Fruit fly (Drosophila melanogaster) whole organism, embryonic: ENCODE measurements around the gene HP1c.
A peak's percentile ranks its signal among the peaks of the same experiment; 100 is the strongest.

Experiments
- B-H2 ChIP-seq: fragments of 200-800 bp; sonication (Bioruptor generic); optimal IDR thresholded peaks from 2 replicates; lab custom pipeline; 2018; ENCODE audit warnings: missing biosample characterization, mild to moderate bottlenecking, missing genetic modification characterization
- CG11456 ChIP-seq: fragments of 200-800 bp; sonication (Bioruptor generic); IDR thresholded peaks from 3 replicates; pipeline ENCODE4 v1.3.6; 2022; ENCODE audit warnings: missing biosample characterization, missing genetic modification characterization
- CG12104 ChIP-seq: fragments of 200-800 bp; sonication (Bioruptor generic); optimal IDR thresholded peaks from 3 replicates; lab custom pipeline; 2016; ENCODE audit warnings: missing biosample characterization, missing genetic modification characterization
- CG12155 ChIP-seq: fragments of 200-800 bp; sonication (Bioruptor generic); optimal IDR thresholded peaks from 3 replicates; lab custom pipeline; 2016; ENCODE audit warnings: missing biosample characterization, missing genetic modification characterization
- CG1233 ChIP-seq: fragments of 200-800 bp; sonication (Bioruptor generic); optimal IDR thresholded peaks from 4 replicates; lab custom pipeline; 2018; ENCODE audit warnings: missing biosample characterization, mild to moderate bottlenecking, missing genetic modification characterization
- CG17612 ChIP-seq: fragments of 200-800 bp; sonication (Bioruptor generic); IDR thresholded peaks from 2 replicates; pipeline ENCODE4 v1.3.6; 2022; ENCODE audit warnings: missing biosample characterization, missing genetic modification characterization
- CG18262 ChIP-seq: fragments of 200-800 bp; optimal IDR thresholded peaks from 3 replicates; lab custom pipeline; 2019; ENCODE audit warnings: missing biosample characterization, mild to moderate bottlenecking, missing genetic modification characterization, moderate library complexity
- CG1832 ChIP-seq: fragments of 200-800 bp; sonication (Bioruptor generic); optimal IDR thresholded peaks from 2 replicates; lab custom pipeline; 2017; ENCODE audit warnings: missing biosample characterization, mild to moderate bottlenecking, missing genetic modification characterization, inconsistent platforms
- CG2678 ChIP-seq: fragments of 200-800 bp; sonication (Bioruptor generic); optimal IDR thresholded peaks from 3 replicates; lab custom pipeline; 2019; ENCODE audit warnings: missing biosample characterization, mild to moderate bottlenecking, missing genetic modification characterization, moderate library complexity
- CG31224 ChIP-seq: fragments of 200-800 bp; sonication (Bioruptor generic); IDR thresholded peaks from 2 replicates; pipeline ENCODE4 v1.3.6; 2022; ENCODE audit warnings: missing biosample characterization, missing genetic modification characterization
- CG32767 ChIP-seq: fragments of 200-800 bp; sonication (Bioruptor generic); IDR thresholded peaks from 2 replicates; pipeline ENCODE4 v1.3.6; 2022; ENCODE audit warnings: missing biosample characterization, missing genetic modification characterization
- CG4282 ChIP-seq: fragments of 200-800 bp; sonication (Bioruptor generic); optimal IDR thresholded peaks from 2 replicates; lab custom pipeline; 2016; ENCODE audit warnings: missing biosample characterization, missing genetic modification characterization
- CkIIα-i1 ChIP-seq: fragments of 200-800 bp; sonication (Bioruptor generic); IDR thresholded peaks from 2 replicates; pipeline ENCODE4 v1.3.6; 2022; ENCODE audit warnings: missing biosample characterization, missing genetic modification characterization
- Dref ChIP-seq: fragments of 200-800 bp; sonication (Bioruptor generic); IDR thresholded peaks from 2 replicates; pipeline ENCODE4 v1.3.6; 2022; ENCODE audit warnings: missing biosample characterization, missing genetic modification characterization
- Gug ChIP-seq: fragments of 200-800 bp; sonication (Bioruptor generic); IDR thresholded peaks from 4 replicates; pipeline ENCODE4 v1.3.6; 2022; ENCODE audit warnings: missing biosample characterization, missing genetic modification characterization
- Lim3 ChIP-seq: fragments of 200-800 bp; sonication (Bioruptor generic); IDR thresholded peaks from 2 replicates; pipeline ENCODE4 v1.3.6; 2022; ENCODE audit warnings: missing biosample characterization, missing genetic modification characterization
- NC2α ChIP-seq: fragments of 200-800 bp; sonication (Bioruptor generic); optimal IDR thresholded peaks from 2 replicates; lab custom pipeline; 2016; ENCODE audit warnings: missing biosample characterization, missing genetic modification characterization
- Rfx ChIP-seq: fragments of 200-800 bp; sonication (Bioruptor generic); IDR thresholded peaks from 2 replicates; pipeline ENCODE4 v1.3.6; 2022; ENCODE audit warnings: missing biosample characterization, missing genetic modification characterization
- Xbp1 ChIP-seq: fragments of 200-800 bp; sonication (Bioruptor generic); optimal IDR thresholded peaks from 3 replicates; lab custom pipeline; 2016; ENCODE audit warnings: missing biosample characterization, mild to moderate bottlenecking, missing genetic modification characterization
- fru ChIP-seq: fragments of >200 bp; optimal IDR thresholded peaks from 2 replicates; lab custom pipeline; 2017
- ind ChIP-seq: fragments of 200-800 bp; sonication (Bioruptor generic); optimal IDR thresholded peaks from 3 replicates; lab custom pipeline; 2016; ENCODE audit warnings: missing biosample characterization, missing genetic modification characterization
- kni ChIP-seq: fragments of 200-800 bp; sonication (Bioruptor generic); optimal IDR thresholded peaks from 3 replicates; lab custom pipeline; 2017; ENCODE audit warnings: mild to moderate bottlenecking, missing biosample characterization, missing genetic modification reagents, missing genetic modification characterization
- lola ChIP-seq, 3 experiments: fragments of >200 bp in 2 of 3; fragments of 200-800 bp in 1 of 3; sonication (Bioruptor generic) in 1 of 3; optimal IDR thresholded peaks; 2 replicates each; lab custom pipeline; 2017 to 2019; ENCODE audit warnings: missing biosample characterization in 3 of 3, missing genetic modification characterization in 3 of 3, mild to moderate bottlenecking in 1 of 3, moderate library complexity in 1 of 3
- nerfin-1 ChIP-seq: fragments of 200-800 bp; sonication (Bioruptor generic); optimal IDR thresholded peaks from 3 replicates; lab custom pipeline; 2019; ENCODE audit warnings: missing biosample characterization, mild to moderate bottlenecking, missing genetic modification characterization, moderate library complexity
- org-1 ChIP-seq: fragments of 200-800 bp; sonication (Bioruptor generic); optimal IDR thresholded peaks from 2 replicates; lab custom pipeline; 2017; ENCODE audit warnings: missing biosample characterization, missing genetic modification characterization
- pros ChIP-seq: fragments of 200-800 bp; sonication (Bioruptor generic); optimal IDR thresholded peaks from 3 replicates; lab custom pipeline; 2019; ENCODE audit warnings: missing biosample characterization, mild to moderate bottlenecking, missing genetic modification characterization, moderate library complexity
- repo ChIP-seq: fragments of 200-800 bp; sonication (Bioruptor generic); optimal IDR thresholded peaks from 2 replicates; lab custom pipeline; 2016; ENCODE audit warnings: missing biosample characterization, missing genetic modification characterization
- rib ChIP-seq: fragments of 200-800 bp; sonication (Bioruptor generic); IDR thresholded peaks from 2 replicates; pipeline ENCODE4 v1.3.6; 2022; ENCODE audit warnings: missing biosample characterization, missing genetic modification characterization
- sc ChIP-seq, 3 experiments: fragments of >200 bp in 2 of 3; fragments of 200-800 bp in 1 of 3; sonication (Bioruptor generic) in 1 of 3; optimal IDR thresholded peaks; 2 replicates in 2 of 3; 3 replicates in 1 of 3; lab custom pipeline; 2017; ENCODE audit warnings: mild to moderate bottlenecking in 1 of 3, missing biosample characterization in 1 of 3, missing genetic modification characterization in 1 of 3, missing genetic modification reagents in 1 of 3
- schlank ChIP-seq: fragments of 200-800 bp; sonication (Bioruptor generic); optimal IDR thresholded peaks from 2 replicates; lab custom pipeline; 2018; ENCODE audit warnings: missing biosample characterization, mild to moderate bottlenecking, missing genetic modification characterization
- sens ChIP-seq: fragments of 200-800 bp; sonication (Bioruptor generic); peaks from one replicate; lab custom pipeline; 2016; ENCODE audit warnings: missing biosample characterization, missing genetic modification characterization
- seq ChIP-seq: fragments of 200-800 bp; sonication (Bioruptor generic); IDR thresholded peaks from 2 replicates; pipeline ENCODE4 v1.3.6; 2022; ENCODE audit warnings: missing biosample characterization, missing genetic modification characterization
- twi ChIP-seq: fragments of 200-800 bp; optimal IDR thresholded peaks from 2 replicates; lab custom pipeline; 2019; ENCODE audit warnings: missing biosample characterization, mild to moderate bottlenecking, missing genetic modification characterization, moderate library complexity
- vvl ChIP-seq: fragments of 200-800 bp; sonication (Bioruptor generic); IDR thresholded peaks from 2 replicates; pipeline ENCODE4 v1.3.6; 2022; ENCODE audit warnings: missing biosample characterization, missing genetic modification characterization
- zen2 ChIP-seq: fragments of 200-800 bp; sonication (Bioruptor generic); IDR thresholded peaks from 3 replicates; pipeline ENCODE4 v1.3.6; 2022; ENCODE audit warnings: missing biosample characterization, missing genetic modification characterization; ENCODE audit not compliant: partially characterized antibody

Gene HP1c

dm6 chr3R:22707178-22707577, 38.2 kb upstream of the HP1c start, which contains the start of gene CG13842:
Gene CG13842, minus strand, starts transcription at chr3R:22707278.
- TF ChIP-seq Rfx (GFP tag; lab: Robert Waterston, UW) (no peak), CG1832 (GFP tag; lab: Kevin White, UChicago) (no peak), CG11456 (GFP tag; lab: Robert Waterston, UW) (no peak), Lim3 (GFP tag; lab: Robert Waterston, UW) (no peak), CG31224 (GFP tag; lab: Robert Waterston, UW) (no peak), vvl (GFP tag; lab: Robert Waterston, UW) (0 out of 2 replicates have a peak, but pooled peaks have one; percentile 10), CkIIα-i1 (GFP tag; lab: Robert Waterston, UW) (no peak), CG17612 (no peak), Gug (no peak), Dref (GFP tag; lab: Robert Waterston, UW) (0 out of 2 replicates have a peak, but pooled peaks have one; percentile 9), CG32767 (GFP tag; lab: Robert Waterston, UW) (no peak), NC2α (GFP tag; lab: Kevin White, UChicago) (no peak), CG2678 (no peak), CG12155 (GFP tag; lab: Kevin White, UChicago) (no peak)

dm6 chr3R:22710662-22711061, 34.8 kb upstream of the HP1c start, which contains the start of gene CG4907:
Gene CG4907, minus strand, starts transcription at chr3R:22710762.
- TF ChIP-seq schlank (no peak), sc (optimal IDR thresholded peaks at IDR 0.05; lab: Kevin White, UChicago) (no peak), sc (GFP tag; optimal IDR thresholded peaks at IDR 0.05; lab: Kevin White, UChicago) (no peak), rib (GFP tag; lab: Robert Waterston, UW) (no peak), ind (GFP tag; lab: Kevin White, UChicago) (no peak), lola (GFP tag; optimal IDR thresholded peaks at IDR 0.05; lab: Kevin White, UChicago) (no peak), CG1233 (GFP tag; lab: Kevin White, UChicago) (no peak), repo (GFP tag; lab: Kevin White, UChicago) (no peak), CG12104 (GFP tag; lab: Kevin White, UChicago) (no peak), zen2 (no peak), org-1 (GFP tag; lab: Kevin White, UChicago) (no peak)

dm6 chr3R:22717863-22718262, 27.6 kb upstream of the HP1c start:
- TF ChIP-seq seq (GFP tag; lab: Robert Waterston, UW) (0 out of 2 replicates have a peak, but pooled peaks have one; percentile 7), CG18262 (tag; lab: Kevin White, UChicago) (no peak), nerfin-1 (tag; lab: Kevin White, UChicago) (peak; percentile 31), fru (no peak), B-H2 (GFP tag; lab: Kevin White, UChicago) (no peak), CG4282 (GFP tag; lab: Kevin White, UChicago) (no peak), Xbp1 (GFP tag; lab: Kevin White, UChicago) (no peak), kni (GFP tag; lab: Kevin White, UChicago) (peak; percentile 23), twi (tag; lab: Kevin White, UChicago) (peak; percentile 9), pros (GFP tag; lab: Kevin White, UChicago) (peak; percentile 94)

dm6 chr3R:22718401-22718800, 27.0 kb upstream of the HP1c start:
- peak; percentile 57 for TF ChIP-seq sens (GFP tag; lab: Kevin White, UChicago)
- TF ChIP-seq Lim3 (GFP tag; lab: Robert Waterston, UW), result no peak
